Worm (Caenorhabditis elegans): ENCODE results near the gene R105.5.

Gene R105.5

DNA sequence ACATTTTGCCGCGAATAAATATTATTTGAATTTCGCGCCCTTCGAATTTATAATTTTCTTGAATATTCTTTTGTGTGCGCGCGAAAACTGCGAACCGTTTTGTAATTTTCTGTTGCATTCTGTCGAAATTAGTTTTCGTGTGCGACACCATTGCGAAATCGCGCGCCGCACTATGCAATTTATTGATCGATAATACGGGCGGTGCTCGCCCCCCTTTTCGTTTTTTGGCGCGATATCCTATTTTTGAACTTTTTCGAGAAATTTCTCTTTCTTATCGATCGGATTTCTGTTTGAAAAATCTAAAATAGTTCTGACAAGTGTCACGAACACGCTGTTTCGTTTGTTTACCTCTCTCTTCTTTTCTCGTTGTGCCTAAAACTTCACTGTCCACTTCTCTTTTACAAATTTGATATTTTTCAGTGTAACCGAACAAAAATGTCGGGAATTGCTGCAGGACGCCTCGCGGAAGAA, 14.6 kb downstream of the R105.5 start, which contains the start of gene ubc-9:
ubc-9 (plus strand) TSS at position 421 of the 471 bp plus-strand sequence.
- TF ChIP-seq ztf-29 (GFP tag; IDR thresholded peaks at IDR 0.05) (no peak), flt-1 (GFP tag; IDR thresholded peaks at IDR 0.05) (peak; percentile 58; the same call in 1 of the 2 replicates), ref-1 (GFP tag; conservative IDR thresholded peaks at IDR 0.05) (no peak), klf-2 (GFP tag; conservative IDR thresholded peaks at IDR 0.05) (no peak), cog-1 (tag; optimal IDR thresholded peaks at IDR 0.05) (no peak), med-1 (GFP tag; optimal IDR thresholded peaks at IDR 0.05; ENCODE audit: insufficient read depth) (no peak), T22C8.4 (GFP tag; IDR thresholded peaks at IDR 0.05) (peak; percentile 99), tab-1 (GFP tag; IDR thresholded peaks at IDR 0.05) (0 out of 2 replicates have a peak, but pooled peaks have one; percentile 55), ztf-23 (GFP tag; IDR thresholded peaks at IDR 0.05) (0 out of 2 replicates have a peak, but pooled peaks have one; percentile 45)

DNA sequence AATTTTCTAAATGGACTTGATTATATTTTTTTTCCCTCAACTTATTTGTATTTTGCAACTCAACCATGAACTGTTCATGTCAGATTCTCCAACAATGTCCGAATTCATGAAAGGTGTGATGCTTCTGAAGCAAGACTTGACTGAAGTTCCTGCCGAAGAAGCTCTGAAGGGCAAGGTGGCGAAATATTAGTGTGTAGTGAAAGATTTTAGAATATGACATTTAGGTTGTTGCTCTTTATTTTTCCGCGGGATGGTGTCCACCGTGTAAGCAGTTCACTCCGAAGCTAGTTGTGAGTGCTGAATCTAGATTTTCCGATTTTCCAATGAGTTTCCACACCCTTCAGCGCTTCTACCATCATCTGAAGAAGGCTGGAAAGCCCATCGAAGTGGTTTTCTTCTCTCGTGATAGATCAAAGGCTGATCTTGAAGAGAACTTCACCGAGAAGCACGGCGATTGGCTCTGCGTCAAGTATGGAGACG, 16.3 kb downstream of the R105.5 start, which contains the start of gene F29B9.5:
F29B9.5 (plus strand) TSS at position 51 of the 480 bp plus-strand sequence.
- no peak for TF ChIP-seq med-1 (GFP tag; optimal IDR thresholded peaks at IDR 0.05; ENCODE audit: insufficient read depth)
- no peak for TF ChIP-seq klf-2 (GFP tag; conservative IDR thresholded peaks at IDR 0.05)
- no peak for TF ChIP-seq ztf-29 (GFP tag; IDR thresholded peaks at IDR 0.05)
- TF ChIP-seq ztf-23 (GFP tag; IDR thresholded peaks at IDR 0.05) = no peak
- TF ChIP-seq cog-1 (tag; optimal IDR thresholded peaks at IDR 0.05) = no peak
- no peak for TF ChIP-seq ref-1 (GFP tag; conservative IDR thresholded peaks at IDR 0.05)
- no peak for TF ChIP-seq flt-1 (GFP tag; IDR thresholded peaks at IDR 0.05)
- no peak for TF ChIP-seq T22C8.4 (GFP tag; IDR thresholded peaks at IDR 0.05)
- TF ChIP-seq tab-1 (GFP tag; IDR thresholded peaks at IDR 0.05) = no peak

DNA sequence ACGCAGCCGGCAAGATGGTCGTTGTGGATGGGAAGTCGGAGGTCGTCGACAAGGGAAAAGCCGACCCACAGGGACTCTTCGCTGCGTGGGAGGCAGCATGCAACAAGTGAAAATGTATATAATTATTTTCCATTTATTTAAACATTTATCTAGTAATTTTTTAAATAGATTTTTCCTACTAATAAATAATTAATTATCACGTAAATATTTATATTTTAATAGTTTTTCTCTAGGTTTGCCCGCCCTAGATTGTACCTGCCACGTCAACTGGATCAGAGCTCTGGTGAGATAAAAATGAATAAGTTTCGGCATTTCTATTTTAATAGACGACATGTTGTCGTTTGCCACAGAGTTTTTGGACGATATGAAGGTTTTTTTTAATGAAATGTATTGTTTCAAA, 16.9 kb downstream of the R105.5 start, which contains the start of gene psr-1:
psr-1 (plus strand) TSS at position 301 of the 400 bp plus-strand sequence.
- TF ChIP-seq ztf-29 (GFP tag; IDR thresholded peaks at IDR 0.05) = no peak
- no peak for TF ChIP-seq med-1 (GFP tag; optimal IDR thresholded peaks at IDR 0.05; ENCODE audit: insufficient read depth)
- TF ChIP-seq ref-1 (GFP tag; conservative IDR thresholded peaks at IDR 0.05) = no peak
- TF ChIP-seq flt-1 (GFP tag; IDR thresholded peaks at IDR 0.05) = no peak
- no peak for TF ChIP-seq T22C8.4 (GFP tag; IDR thresholded peaks at IDR 0.05)
- TF ChIP-seq tab-1 (GFP tag; IDR thresholded peaks at IDR 0.05) = no peak
- TF ChIP-seq ztf-23 (GFP tag; IDR thresholded peaks at IDR 0.05) = no peak
- no peak for TF ChIP-seq klf-2 (GFP tag; conservative IDR thresholded peaks at IDR 0.05)
- TF ChIP-seq cog-1 (tag; optimal IDR thresholded peaks at IDR 0.05) = no peak

ce11 chrIV:4653708-4654107, 17.6 kb downstream of the R105.5 start:
- no peak for TF ChIP-seq med-1 (GFP tag; optimal IDR thresholded peaks at IDR 0.05; ENCODE audit: insufficient read depth)
- TF ChIP-seq ref-1 (GFP tag; conservative IDR thresholded peaks at IDR 0.05) = no peak
- no peak for TF ChIP-seq ztf-29 (GFP tag; IDR thresholded peaks at IDR 0.05)
- TF ChIP-seq T22C8.4 (GFP tag; IDR thresholded peaks at IDR 0.05) = no peak
- no peak for TF ChIP-seq klf-2 (GFP tag; conservative IDR thresholded peaks at IDR 0.05)
- TF ChIP-seq tab-1 (GFP tag; IDR thresholded peaks at IDR 0.05) = no peak
- TF ChIP-seq ztf-23 (GFP tag; IDR thresholded peaks at IDR 0.05) = no peak
- TF ChIP-seq flt-1 (GFP tag; IDR thresholded peaks at IDR 0.05) = no peak
- no peak for TF ChIP-seq cog-1 (tag; optimal IDR thresholded peaks at IDR 0.05)

DNA sequence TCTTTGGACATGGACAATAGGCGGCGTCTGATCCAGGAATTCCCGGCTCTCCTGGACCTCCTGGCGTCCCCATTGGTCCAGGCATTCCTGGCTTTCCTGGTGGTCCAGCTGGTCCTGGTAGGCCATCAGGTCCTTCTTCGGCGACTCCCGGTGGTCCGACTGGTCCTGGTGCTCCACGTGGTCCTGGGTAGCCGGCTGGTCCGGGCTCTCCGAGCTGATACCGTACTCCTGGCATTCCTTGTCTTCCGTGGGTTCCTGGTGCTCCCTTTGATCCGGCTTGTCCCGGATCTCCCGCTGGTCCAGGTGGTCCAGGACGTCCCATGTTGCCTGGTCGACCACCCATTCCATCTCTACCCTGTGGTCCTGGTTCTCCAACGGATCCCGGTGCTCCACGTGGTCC, 19.9 kb downstream of the R105.5 start:
- TF ChIP-seq T22C8.4 (GFP tag; IDR thresholded peaks at IDR 0.05) (no peak), ztf-29 (GFP tag; IDR thresholded peaks at IDR 0.05) (no peak), cog-1 (tag; optimal IDR thresholded peaks at IDR 0.05) (no peak), klf-2 (GFP tag; conservative IDR thresholded peaks at IDR 0.05) (no peak), tab-1 (GFP tag; IDR thresholded peaks at IDR 0.05) (no peak), ztf-23 (GFP tag; IDR thresholded peaks at IDR 0.05) (no peak), med-1 (GFP tag; optimal IDR thresholded peaks at IDR 0.05; ENCODE audit: insufficient read depth) (no peak), ref-1 (GFP tag; conservative IDR thresholded peaks at IDR 0.05) (no peak)

DNA sequence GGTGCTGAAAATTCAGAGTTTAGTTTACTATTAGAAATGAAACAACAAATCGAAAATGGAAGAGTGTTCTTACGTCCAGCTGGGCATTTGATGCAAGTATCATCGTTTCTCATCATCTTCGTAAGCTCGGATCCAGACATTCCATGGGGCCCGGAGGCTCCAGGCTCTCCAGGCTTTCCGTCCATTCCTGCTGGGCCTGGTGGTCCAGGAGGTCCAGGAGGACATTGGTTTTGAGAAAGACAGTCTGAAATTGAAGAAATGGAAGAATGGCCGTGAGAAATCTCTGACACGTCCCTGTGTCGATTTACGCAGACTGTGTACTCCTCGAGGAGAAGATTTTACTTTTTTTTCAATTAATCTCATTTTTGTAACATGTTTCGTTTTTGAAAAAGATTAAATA, 20.3 kb downstream of the R105.5 start:
- no peak for TF ChIP-seq tab-1 (GFP tag; IDR thresholded peaks at IDR 0.05)
- no peak for TF ChIP-seq ztf-29 (GFP tag; IDR thresholded peaks at IDR 0.05)
- TF ChIP-seq med-1 (GFP tag; optimal IDR thresholded peaks at IDR 0.05; ENCODE audit: insufficient read depth) = no peak
- TF ChIP-seq klf-2 (GFP tag; conservative IDR thresholded peaks at IDR 0.05) = no peak
- no peak for TF ChIP-seq cog-1 (tag; optimal IDR thresholded peaks at IDR 0.05)
- no peak for TF ChIP-seq ztf-23 (GFP tag; IDR thresholded peaks at IDR 0.05)
- no peak for TF ChIP-seq T22C8.4 (GFP tag; IDR thresholded peaks at IDR 0.05)
- no peak for TF ChIP-seq ref-1 (GFP tag; conservative IDR thresholded peaks at IDR 0.05)
- no peak for TF ChIP-seq flt-1 (GFP tag; IDR thresholded peaks at IDR 0.05)

DNA sequence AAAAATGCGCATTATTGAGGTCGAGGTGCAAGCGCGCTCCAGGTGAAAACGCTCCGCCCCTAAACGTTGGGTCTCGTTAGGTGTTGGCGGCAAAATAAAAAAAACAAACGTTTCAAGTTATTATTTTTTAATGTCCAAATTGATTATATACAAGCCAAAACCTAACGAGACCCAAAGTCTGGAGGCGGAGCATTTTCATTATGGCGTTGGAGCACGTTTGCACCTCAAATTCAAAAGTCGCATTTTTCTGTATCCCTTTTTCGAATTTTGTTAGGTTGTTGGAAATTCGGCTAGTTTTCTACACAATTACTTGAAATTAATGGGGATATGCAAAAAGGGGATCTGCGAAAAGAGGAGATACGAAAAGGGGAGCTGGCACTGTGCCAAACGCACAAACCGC, 21.8 kb downstream of the R105.5 start, which contains the start of gene col-111:
col-111 (minus strand) TSS at position 101 of the 400 bp plus-strand sequence.
- TF ChIP-seq ztf-23 (GFP tag; IDR thresholded peaks at IDR 0.05) (no peak), ref-1 (GFP tag; conservative IDR thresholded peaks at IDR 0.05) (no peak), klf-2 (GFP tag; conservative IDR thresholded peaks at IDR 0.05) (no peak), ztf-29 (GFP tag; IDR thresholded peaks at IDR 0.05) (no peak), med-1 (GFP tag; optimal IDR thresholded peaks at IDR 0.05; ENCODE audit: insufficient read depth) (no peak), T22C8.4 (GFP tag; IDR thresholded peaks at IDR 0.05) (no peak), tab-1 (GFP tag; IDR thresholded peaks at IDR 0.05) (no peak), flt-1 (GFP tag; IDR thresholded peaks at IDR 0.05) (no peak), cog-1 (tag; optimal IDR thresholded peaks at IDR 0.05) (no peak)

ce11 chrIV:4659277-4659676, 23.2 kb downstream of the R105.5 start, which contains the start of gene mrps-21:
TSS of gene mrps-21 (minus strand) at chrIV:4659517.
- no peak for TF ChIP-seq ref-1 (GFP tag; conservative IDR thresholded peaks at IDR 0.05)
- TF ChIP-seq tab-1 (GFP tag; IDR thresholded peaks at IDR 0.05) = no peak
- no peak for TF ChIP-seq ztf-29 (GFP tag; IDR thresholded peaks at IDR 0.05)
- TF ChIP-seq ztf-23 (GFP tag; IDR thresholded peaks at IDR 0.05) = no peak
- no peak for TF ChIP-seq flt-1 (GFP tag; IDR thresholded peaks at IDR 0.05)
- no peak for TF ChIP-seq T22C8.4 (GFP tag; IDR thresholded peaks at IDR 0.05)
- no peak for TF ChIP-seq med-1 (GFP tag; optimal IDR thresholded peaks at IDR 0.05; ENCODE audit: insufficient read depth)
- no peak for TF ChIP-seq klf-2 (GFP tag; conservative IDR thresholded peaks at IDR 0.05)
- no peak for TF ChIP-seq cog-1 (tag; optimal IDR thresholded peaks at IDR 0.05)
